Fruit fly (Drosophila melanogaster) Kc167 (cell line): ENCODE measurements around the gene Eig71Ef.

Source experiments
- Myc ChIP-seq: fragments of >200 bp; optimal IDR thresholded peaks from 2 replicates; lab custom pipeline; 2017; ENCODE audit warnings: missing external identifiers
- h ChIP-seq: fragments of >200 bp; optimal IDR thresholded peaks from 3 replicates; lab custom pipeline; 2018; ENCODE audit warnings: missing external identifiers

DNA sequence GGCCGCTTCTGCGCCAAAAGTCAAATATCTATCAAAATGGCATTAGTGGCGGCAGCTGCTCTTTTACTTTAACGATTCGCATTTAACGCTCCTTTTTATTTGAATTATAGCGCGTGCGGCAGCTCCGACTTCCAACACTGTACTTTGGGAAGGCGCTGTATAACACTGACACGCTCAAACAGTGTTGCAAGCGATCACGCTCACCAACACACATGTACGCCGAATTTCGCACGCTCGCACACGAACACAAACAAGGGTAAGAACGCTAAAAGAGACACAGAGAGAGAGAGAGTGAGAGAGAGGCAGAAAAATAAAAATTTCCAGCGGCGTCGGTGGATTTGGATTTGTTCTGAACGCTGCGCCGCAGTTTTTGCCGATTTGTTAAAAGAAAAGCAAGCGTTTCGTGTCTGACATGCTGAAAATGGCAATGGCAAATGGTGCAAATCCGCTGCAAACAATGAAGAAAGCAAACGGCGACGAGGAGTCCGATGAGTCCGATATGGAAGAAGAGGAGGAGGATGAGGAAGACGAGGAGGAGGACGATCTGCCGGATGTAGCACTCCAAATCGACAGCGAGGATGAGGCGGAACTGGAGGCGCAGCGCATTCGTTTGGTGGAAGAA, 37.5 kb downstream of the Eig71Ef start, which contains the start of gene Phs:
- TF ChIP-seq h (no peak), Myc (lab: Kevin White, UChicago) (no peak)
